Worm (Caenorhabditis elegans) whole organism, early embryonic: ENCODE data around the gene ZK262.19.

Source experiments
- B0310.2 ChIP-seq: sonication (generic microtip); optimal IDR thresholded peaks from 2 replicates; lab custom pipeline; 2016; ENCODE audit warnings: mild to moderate bottlenecking, missing genetic modification characterization, missing compliant biosample characterization
- aly-1 ChIP-seq: sonication (generic microtip); optimal IDR thresholded peaks from 2 replicates; lab custom pipeline; 2016; ENCODE audit warnings: missing genetic modification characterization, missing compliant biosample characterization
- ama-1 ChIP-seq: fragments of 150-350 bp; optimal IDR thresholded peaks from 2 replicates; lab custom pipeline; 2014
- ceh-36 ChIP-seq: sonication (generic microtip); optimal IDR thresholded peaks from 2 replicates; lab custom pipeline; 2016; ENCODE audit warnings: missing genetic modification characterization, inconsistent platforms, missing compliant biosample characterization
- ets-7 ChIP-seq: sonication (generic microtip); optimal IDR thresholded peaks from 2 replicates; lab custom pipeline; 2016; ENCODE audit warnings: missing genotype, missing genetic modification characterization, missing compliant biosample characterization
- flt-1 ChIP-seq: fragments of 200-800 bp; sonication (Bioruptor generic); IDR thresholded peaks from 2 replicates; pipeline ENCODE4 v1.3.6; 2022; ENCODE audit warnings: missing genetic modification characterization, missing compliant biosample characterization
- hmbx-1 ChIP-seq: sonication (generic microtip); optimal IDR thresholded peaks from 2 replicates; lab custom pipeline; 2016; ENCODE audit warnings: mild to moderate bottlenecking, missing genetic modification characterization, missing compliant biosample characterization
- hnd-1 ChIP-seq: sonication (generic microtip); optimal IDR thresholded peaks from 2 replicates; lab custom pipeline; 2016; ENCODE audit warnings: missing genetic modification characterization, missing compliant biosample characterization
- pes-1 ChIP-seq: fragments of 200-800 bp; sonication (Bioruptor generic); IDR thresholded peaks from 2 replicates; pipeline ENCODE4 v1.3.6; 2022; ENCODE audit warnings: missing genetic modification reagents, missing genetic modification characterization, missing compliant biosample characterization
- scrt-1 ChIP-seq: fragments of 200-800 bp; sonication (Bioruptor generic); IDR thresholded peaks from 2 replicates; pipeline ENCODE4 v1.3.6; 2022; ENCODE audit warnings: missing genetic modification characterization, missing compliant biosample characterization
- sea-1 ChIP-seq: fragments of 200-800 bp; sonication (Bioruptor generic); conservative IDR thresholded peaks from 2 replicates; pipeline ENCODE4 v1.3.6; 2022; ENCODE audit warnings: missing genetic modification characterization, missing compliant biosample characterization
- tbx-11 ChIP-seq: fragments of 200-800 bp; sonication (Bioruptor generic); IDR thresholded peaks from 2 replicates; pipeline ENCODE4 v1.3.6; 2022; ENCODE audit warnings: missing genetic modification characterization, missing compliant biosample characterization
- tbx-37 ChIP-seq: fragments of 200-800 bp; sonication (Bioruptor generic); conservative IDR thresholded peaks from 2 replicates; pipeline ENCODE4 v1.3.6; 2022; ENCODE audit warnings: missing genetic modification reagents, missing genetic modification characterization, missing compliant biosample characterization

DNA sequence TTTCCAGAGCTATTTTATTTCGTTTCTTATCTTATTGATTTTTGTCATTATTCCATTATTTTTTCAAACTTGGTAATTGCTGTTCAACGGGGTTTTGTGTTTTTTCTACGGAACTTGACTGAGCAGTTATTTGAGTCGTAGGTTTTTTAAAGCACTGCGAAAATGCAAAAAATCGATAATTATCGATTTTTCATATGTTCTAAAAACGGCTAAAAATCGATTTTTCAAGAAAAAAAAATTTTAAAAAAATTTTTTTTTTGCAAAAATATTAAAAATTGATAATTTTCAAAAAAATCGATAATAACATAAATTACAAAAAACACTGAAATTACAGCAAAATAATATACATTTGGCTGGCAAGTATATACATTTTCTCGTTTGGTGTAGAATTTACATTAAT is 49.9 kb downstream of the ZK262.19 start:
- TF ChIP-seq ama-1 = no peak
- no peak for TF ChIP-seq tbx-11
- TF ChIP-seq ceh-36 (tag; lab: Kevin White, UChicago) = no peak
- no peak for TF ChIP-seq flt-1 (GFP tag; lab: Robert Waterston, UW)
- TF ChIP-seq pes-1 (GFP tag; lab: Robert Waterston, UW) = no peak
- no peak for TF ChIP-seq sea-1 (GFP tag; lab: Robert Waterston, UW)
- TF ChIP-seq B0310.2 (tag; lab: Kevin White, UChicago) = no peak
- TF ChIP-seq tbx-37 (GFP tag; lab: Robert Waterston, UW) = no peak
- no peak for TF ChIP-seq ets-7 (tag; lab: Kevin White, UChicago)
- no peak for TF ChIP-seq aly-1 (tag; lab: Kevin White, UChicago)
- TF ChIP-seq scrt-1 (GFP tag; lab: Robert Waterston, UW) = no peak
- TF ChIP-seq hnd-1 (tag; lab: Kevin White, UChicago) = no peak
- no peak for TF ChIP-seq hmbx-1 (tag; lab: Kevin White, UChicago)
